Fruit fly (Drosophila melanogaster): ENCODE data around the gene Mat89Ba.

Gene Mat89Ba

DNA sequence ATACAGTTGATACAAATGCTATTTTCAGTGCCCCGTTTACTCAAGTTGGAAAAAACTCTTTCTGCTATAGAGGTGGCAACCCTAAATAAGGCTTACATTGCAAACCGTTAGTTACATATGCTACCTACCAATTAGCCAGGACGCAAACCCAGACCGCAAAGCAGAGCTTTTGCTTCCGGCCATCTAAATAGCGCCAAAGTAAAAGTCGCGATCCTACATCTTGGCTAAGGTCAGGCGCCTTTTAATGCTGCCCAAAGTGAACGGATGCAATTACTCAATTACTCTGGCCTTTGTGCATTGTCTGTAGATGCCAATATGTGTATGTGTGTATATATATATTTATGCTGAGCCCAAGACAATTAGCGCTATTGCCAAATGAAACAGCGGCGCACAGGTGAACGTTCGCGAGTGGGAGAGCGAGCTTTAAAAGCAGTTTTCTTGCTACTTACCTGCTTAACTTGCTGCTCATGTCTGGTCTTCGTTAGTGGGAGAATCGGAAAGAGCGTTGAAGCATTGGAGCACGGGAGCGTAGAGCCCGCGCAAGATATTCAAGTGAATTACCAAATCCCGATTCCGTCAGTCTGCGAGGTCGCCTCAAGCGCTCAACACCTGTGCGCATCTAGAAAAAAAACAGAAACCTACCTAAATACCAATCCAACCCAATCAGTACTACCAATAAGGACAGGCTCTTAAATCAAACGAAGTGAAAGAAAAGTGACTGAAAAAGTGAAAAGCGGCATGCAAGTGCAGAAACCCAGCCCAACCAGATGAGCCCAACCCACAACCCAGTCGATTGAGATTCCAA, 33.2 kb upstream of the Mat89Ba start, which contains the start of gene Zip89B (continued):
- TF ChIP-seq CG4730 (GFP tag; IDR thresholded peaks at IDR 0.05): no peak
- TF ChIP-seq CG4617 (GFP tag; optimal IDR thresholded peaks at IDR 0.05; ENCODE audit: borderline replicate concordance): no peak
- TF ChIP-seq CG13296 (GFP tag; optimal IDR thresholded peaks at IDR 0.05): no peak
- peak; percentile 84 for TF ChIP-seq CTCF (GFP tag; optimal IDR thresholded peaks at IDR 0.05)
- TF ChIP-seq Opbp (GFP tag; IDR thresholded peaks at IDR 0.05; ENCODE audit: partially characterized antibody): no peak
- no peak for TF ChIP-seq NC2β (GFP tag; optimal IDR thresholded peaks at IDR 0.05)
- TF ChIP-seq ac (GFP tag; optimal IDR thresholded peaks at IDR 0.05): no peak
- TF ChIP-seq zen2 (GFP tag; IDR thresholded peaks at IDR 0.05; ENCODE audit: partially characterized antibody): no peak
- TF ChIP-seq usp (GFP tag; optimal IDR thresholded peaks at IDR 0.05): no peak
- no peak for TF ChIP-seq zfh2 (GFP tag; optimal IDR thresholded peaks at IDR 0.05)
- TF ChIP-seq Atf-2 (GFP tag; optimal IDR thresholded peaks at IDR 0.05): no peak
- no peak for TF ChIP-seq Blimp-1 (GFP tag; optimal IDR thresholded peaks at IDR 0.05)
- TF ChIP-seq GATAe (GFP tag; conservative IDR thresholded peaks at IDR 0.05): no peak
- TF ChIP-seq Taf1 (GFP tag; IDR thresholded peaks at IDR 0.05): peak; percentile 33; the same call in 1 of the 2 replicates
- no peak for TF ChIP-seq fru (optimal IDR thresholded peaks at IDR 0.05)
- no peak for TF ChIP-seq sd (tag; optimal IDR thresholded peaks at IDR 0.05)
- no peak for TF ChIP-seq Drgx (GFP tag; IDR thresholded peaks at IDR 0.05)
- no peak for TF ChIP-seq so (GFP tag; IDR thresholded peaks at IDR 0.05)
- no peak for TF ChIP-seq Dll (GFP tag; IDR thresholded peaks at IDR 0.05; ENCODE audit: partially characterized antibody)
- no peak for TF ChIP-seq CG10462 (GFP tag; optimal IDR thresholded peaks at IDR 0.05)
- no peak for TF ChIP-seq sim (GFP tag; IDR thresholded peaks at IDR 0.05)
- no peak for TF ChIP-seq Bteb2 (GFP tag; optimal IDR thresholded peaks at IDR 0.05)
- TF ChIP-seq kah (GFP tag; optimal IDR thresholded peaks at IDR 0.05): no peak
- no peak for TF ChIP-seq zen (tag; optimal IDR thresholded peaks at IDR 0.05)
- no peak for TF ChIP-seq CG6254 (GFP tag; optimal IDR thresholded peaks at IDR 0.05)
- no peak for TF ChIP-seq CG6765 (GFP tag; optimal IDR thresholded peaks at IDR 0.05)
- no peak for TF ChIP-seq HHEX (GFP tag; optimal IDR thresholded peaks at IDR 0.05)
- TF ChIP-seq Ssrp (tag; optimal IDR thresholded peaks at IDR 0.05): no peak
- TF ChIP-seq bowl (GFP tag; IDR thresholded peaks at IDR 0.05): no peak
- no peak for TF ChIP-seq CG32772 (GFP tag; IDR thresholded peaks at IDR 0.05)
- TF ChIP-seq BtbVII (GFP tag; optimal IDR thresholded peaks at IDR 0.05): peak; percentile 53
- peak; percentile 17 for TF ChIP-seq B-H2 (GFP tag; optimal IDR thresholded peaks at IDR 0.05)
- no peak for TF ChIP-seq CG2129 (GFP tag; IDR thresholded peaks at IDR 0.05; ENCODE audit: partially characterized antibody)
- TF ChIP-seq fd102C (GFP tag; optimal IDR thresholded peaks at IDR 0.05): no peak
- TF ChIP-seq stc (GFP tag; IDR thresholded peaks at IDR 0.05): 0 out of 2 replicates have a peak, but pooled peaks have one; percentile 25
- TF ChIP-seq sens (GFP tag): peak; percentile 20
- no peak for TF ChIP-seq ato (GFP tag; IDR thresholded peaks at IDR 0.05; ENCODE audit: partially characterized antibody)
- peak; percentile 58 for TF ChIP-seq ftz-f1 (GFP tag; optimal IDR thresholded peaks at IDR 0.05)
- no peak for TF ChIP-seq corto (GFP tag; optimal IDR thresholded peaks at IDR 0.05)
- no peak for TF ChIP-seq Antp (GFP tag; optimal IDR thresholded peaks at IDR 0.05)
- TF ChIP-seq Poxn (GFP tag; IDR thresholded peaks at IDR 0.05): no peak
- no peak for TF ChIP-seq CG4360 (GFP tag; IDR thresholded peaks at IDR 0.05)
- TF ChIP-seq sug (tag; optimal IDR thresholded peaks at IDR 0.05): peak; percentile 6
- peak; percentile 13; the same call in 1 of the 2 replicates for TF ChIP-seq CG6689 (GFP tag; IDR thresholded peaks at IDR 0.05)
- TF ChIP-seq oc (tag; optimal IDR thresholded peaks at IDR 0.05): no peak
- TF ChIP-seq CG15514 (GFP tag; optimal IDR thresholded peaks at IDR 0.05): peak; percentile 14
- no peak; the same call in 1 of the 2 replicates for TF ChIP-seq Rfx (GFP tag; IDR thresholded peaks at IDR 0.05)
- no peak for TF ChIP-seq CG17829 (tag; optimal IDR thresholded peaks at IDR 0.05)
- no peak for TF ChIP-seq zf30C (GFP tag; optimal IDR thresholded peaks at IDR 0.05)
- TF ChIP-seq hb (GFP tag; IDR thresholded peaks at IDR 0.05; ENCODE audit: partially characterized antibody): no peak
